Worm (Caenorhabditis elegans) whole organism, L3 larva: Measurements from ENCODE around the gene C06E2.9.
A peak's percentile ranks its signal among the peaks of the same experiment; 100 is the strongest.

Source experiments
- ZK546.5 ChIP-seq: sonication (generic microtip); optimal IDR thresholded peaks from 2 replicates; lab custom pipeline; 2017; ENCODE audit warnings: missing biosample characterization, missing genetic modification characterization
- aly-2 ChIP-seq: fragments of 150-350 bp; optimal IDR thresholded peaks from 2 replicates; lab custom pipeline; 2014; ENCODE audit warnings: missing biosample characterization, missing genetic modification characterization
- ama-1 ChIP-seq: fragments of 150-350 bp; optimal IDR thresholded peaks from 2 replicates; lab custom pipeline; 2018
- ceh-16 ChIP-seq: sonication (generic microtip); optimal IDR thresholded peaks from 2 replicates; lab custom pipeline; 2017; ENCODE audit warnings: missing biosample characterization, missing genetic modification characterization
- ceh-28 ChIP-seq: fragments of 150-350 bp; optimal IDR thresholded peaks from 2 replicates; lab custom pipeline; 2014; ENCODE audit warnings: missing biosample characterization, missing genetic modification reagents, missing genetic modification characterization
- ceh-82 ChIP-seq: fragments of 150-350 bp; optimal IDR thresholded peaks from 2 replicates; lab custom pipeline; 2014; ENCODE audit warnings: missing biosample characterization, missing genetic modification characterization
- ceh-9 ChIP-seq: sonication (generic microtip); optimal IDR thresholded peaks from 2 replicates; lab custom pipeline; 2018; ENCODE audit warnings: missing biosample characterization, missing genetic modification characterization
- daf-12 ChIP-seq: fragments of 150-350 bp; optimal IDR thresholded peaks from 2 replicates; lab custom pipeline; 2014; ENCODE audit warnings: missing biosample characterization, missing genetic modification reagents, missing genetic modification characterization
- egl-27 ChIP-seq: sonication (generic microtip); optimal IDR thresholded peaks from 4 replicates; lab custom pipeline; 2017; ENCODE audit warnings: missing biosample characterization, missing genetic modification reagents, missing genetic modification characterization
- egl-5 ChIP-seq: fragments of 150-350 bp; optimal IDR thresholded peaks from 2 replicates; lab custom pipeline; 2017; ENCODE audit warnings: missing biosample characterization, missing genetic modification reagents, missing genetic modification characterization, inconsistent platforms
- elt-1 ChIP-seq: fragments of 150-350 bp; optimal IDR thresholded peaks from 2 replicates; lab custom pipeline; 2014; ENCODE audit warnings: missing biosample characterization, missing genetic modification characterization
- elt-2 ChIP-seq: sonication (generic microtip); optimal IDR thresholded peaks from 2 replicates; lab custom pipeline; 2016; ENCODE audit warnings: missing genetic modification reagents, mild to moderate bottlenecking, missing genetic modification characterization, missing compliant biosample characterization
- elt-3 ChIP-seq, 3 experiments: fragments of 150-350 bp in 1 of 3; sonication (generic microtip) in 2 of 3; optimal IDR thresholded peaks; 2 replicates in 2 of 3; 4 replicates in 1 of 3; lab custom pipeline; 2014 to 2017; ENCODE audit warnings: missing biosample characterization in 3 of 3, missing genetic modification characterization in 3 of 3
- fkh-2 ChIP-seq: fragments of 150-350 bp; optimal IDR thresholded peaks from 2 replicates; lab custom pipeline; 2014; ENCODE audit warnings: missing biosample characterization, missing genetic modification reagents, missing genetic modification characterization
- fos-1 ChIP-seq: fragments of 150-350 bp; optimal IDR thresholded peaks from 2 replicates; lab custom pipeline; 2014; ENCODE audit warnings: missing biosample characterization, missing genetic modification characterization
- hmg-11 ChIP-seq: sonication (generic microtip); optimal IDR thresholded peaks from 2 replicates; lab custom pipeline; 2016; ENCODE audit warnings: missing genetic modification characterization, missing compliant biosample characterization
- lin-39 ChIP-seq: fragments of 150-350 bp; optimal IDR thresholded peaks from 2 replicates; lab custom pipeline; 2018; ENCODE audit warnings: missing biosample characterization, missing genetic modification reagents, missing genetic modification characterization
- nfya-1 ChIP-seq: sonication (generic microtip); optimal IDR thresholded peaks from 2 replicates; lab custom pipeline; 2017; ENCODE audit warnings: missing genetic modification characterization, mild to moderate bottlenecking, missing compliant biosample characterization, antibody characterized with exemption, moderate library complexity; ENCODE audit not compliant: insufficient read depth
- nhr-11 ChIP-seq: fragments of 150-350 bp; optimal IDR thresholded peaks from 2 replicates; lab custom pipeline; 2014; ENCODE audit warnings: missing biosample characterization, missing genetic modification characterization
- nhr-12 ChIP-seq: fragments of 150-350 bp; optimal IDR thresholded peaks from 2 replicates; lab custom pipeline; 2014; ENCODE audit warnings: missing biosample characterization, missing genetic modification characterization
- nhr-23 ChIP-seq: fragments of 150-350 bp; optimal IDR thresholded peaks from 2 replicates; lab custom pipeline; 2014; ENCODE audit warnings: missing biosample characterization, missing genetic modification reagents, missing genetic modification characterization
- nhr-237 ChIP-seq: fragments of 150-350 bp; optimal IDR thresholded peaks from 2 replicates; lab custom pipeline; 2014; ENCODE audit warnings: missing biosample characterization, missing genetic modification characterization
- nhr-25 ChIP-seq: sonication (generic microtip); optimal IDR thresholded peaks from 2 replicates; lab custom pipeline; 2017; ENCODE audit warnings: missing biosample characterization, missing genetic modification characterization
- nhr-28 ChIP-seq: fragments of 150-350 bp; optimal IDR thresholded peaks from 2 replicates; lab custom pipeline; 2014; ENCODE audit warnings: missing biosample characterization, missing genetic modification characterization
- nhr-43 ChIP-seq: sonication (generic microtip); optimal IDR thresholded peaks from 2 replicates; lab custom pipeline; 2016; ENCODE audit warnings: mild to moderate bottlenecking, missing genetic modification characterization, missing compliant biosample characterization; ENCODE audit not compliant: poor library complexity, severe bottlenecking
- nhr-77 ChIP-seq: fragments of 150-350 bp; optimal IDR thresholded peaks from 2 replicates; lab custom pipeline; 2014; ENCODE audit warnings: missing biosample characterization, missing genetic modification characterization
- pha-4 ChIP-seq: fragments of 150-350 bp; optimal IDR thresholded peaks from 2 replicates; lab custom pipeline; 2014; ENCODE audit warnings: missing biosample characterization, missing genetic modification reagents, missing genetic modification characterization
- pqm-1 ChIP-seq: fragments of 150-350 bp; optimal IDR thresholded peaks from 2 replicates; lab custom pipeline; 2017; ENCODE audit warnings: missing biosample characterization, missing genetic modification characterization, inconsistent platforms
- skn-1 ChIP-seq: fragments of 150-350 bp; optimal IDR thresholded peaks from 2 replicates; lab custom pipeline; 2014; ENCODE audit warnings: missing biosample characterization, missing genetic modification characterization
- snpc-4 ChIP-seq: fragments of 150-350 bp; optimal IDR thresholded peaks from 2 replicates; lab custom pipeline; 2014; ENCODE audit warnings: missing biosample characterization, missing genetic modification characterization
- tbx-2 ChIP-seq: sonication (generic microtip); optimal IDR thresholded peaks from 2 replicates; lab custom pipeline; 2016; ENCODE audit warnings: mild to moderate bottlenecking, missing genetic modification characterization, missing compliant biosample characterization
- unc-39 ChIP-seq: sonication (generic microtip); optimal IDR thresholded peaks from 4 replicates; lab custom pipeline; 2017; ENCODE audit warnings: missing biosample characterization, missing genetic modification characterization
- ztf-11 ChIP-seq: fragments of 150-350 bp; optimal IDR thresholded peaks from 2 replicates; lab custom pipeline; 2014; ENCODE audit warnings: missing biosample characterization, missing genetic modification characterization

C06E2.9 gene

DNA sequence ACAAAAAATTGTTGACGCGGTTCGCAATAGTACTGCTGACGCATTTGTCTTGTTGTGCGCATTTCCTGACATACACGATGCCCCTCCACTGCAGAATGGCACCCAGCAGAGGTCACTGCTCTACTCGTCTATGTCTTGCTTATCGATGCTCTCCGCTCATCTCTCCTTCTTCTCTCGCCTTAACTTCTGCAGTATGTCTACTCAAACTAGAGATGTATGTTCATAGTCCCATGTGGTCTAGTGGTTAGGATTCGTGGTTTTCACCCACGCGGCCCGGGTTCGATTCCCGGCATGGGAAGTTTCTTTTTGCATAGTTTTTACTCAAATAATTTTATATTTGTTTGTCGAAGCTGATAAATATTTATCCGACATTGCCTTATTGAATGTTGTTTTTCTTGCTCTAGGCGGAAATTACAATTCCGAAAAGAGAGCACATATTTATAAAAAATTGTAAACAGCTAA is 25.1 kb upstream of the C06E2.9 start, which contains the start of gene C28G1.2 (continued):
- TF ChIP-seq unc-39 (tag; lab: Kevin White, UChicago) (no peak), ZK546.5 (tag; lab: Kevin White, UChicago) (no peak), ceh-28 (peak; percentile 93), hmg-11 (tag; lab: Kevin White, UChicago) (peak; percentile 100), snpc-4 (peak; percentile 68), egl-27 (peak; percentile 88), ceh-82 (tag; lab: Kevin White, UChicago) (peak; percentile 83), nhr-28 (no peak), nhr-12 (tag; lab: Kevin White, UChicago) (no peak), skn-1 (tag; lab: Kevin White, UChicago) (peak; percentile 85), nhr-77 (tag; lab: Kevin White, UChicago) (peak; percentile 74), pha-4 (tag; lab: Kevin White, UChicago) (peak; percentile 89), egl-5 (tag; lab: Kevin White, UChicago) (peak; percentile 77)

DNA sequence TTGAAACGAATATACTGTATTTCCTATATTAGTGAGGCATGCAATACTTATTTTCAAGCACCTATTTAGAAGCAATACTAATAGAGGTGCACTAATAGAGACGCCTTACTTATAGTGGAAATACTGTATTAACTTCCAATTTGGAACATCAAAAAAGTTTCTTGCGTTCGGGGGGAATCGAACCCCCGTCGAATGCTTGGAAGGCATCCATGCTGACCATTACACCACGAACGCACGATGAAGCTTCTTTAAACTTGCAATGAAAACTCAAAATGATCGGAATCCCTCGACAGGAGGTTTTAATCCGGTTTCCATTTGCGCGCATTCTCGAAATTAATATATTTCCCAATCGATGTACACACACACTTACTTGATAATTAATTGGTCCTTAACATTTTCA is 22.9 kb upstream of the C06E2.9 start:
- TF ChIP-seq pha-4 (tag; lab: Kevin White, UChicago) (no peak), nhr-77 (tag; lab: Kevin White, UChicago) (no peak), nfya-1 (peak; percentile 6), elt-1 (tag; lab: Kevin White, UChicago) (no peak), aly-2 (tag; lab: Kevin White, UChicago) (no peak), nhr-23 (no peak), nhr-43 (tag; lab: Kevin White, UChicago) (peak; percentile 18), tbx-2 (tag; lab: Kevin White, UChicago) (no peak), lin-39 (tag; lab: Kevin White, UChicago) (no peak)
- TF ChIP-seq, all 47 proteins: peak for 2

DNA sequence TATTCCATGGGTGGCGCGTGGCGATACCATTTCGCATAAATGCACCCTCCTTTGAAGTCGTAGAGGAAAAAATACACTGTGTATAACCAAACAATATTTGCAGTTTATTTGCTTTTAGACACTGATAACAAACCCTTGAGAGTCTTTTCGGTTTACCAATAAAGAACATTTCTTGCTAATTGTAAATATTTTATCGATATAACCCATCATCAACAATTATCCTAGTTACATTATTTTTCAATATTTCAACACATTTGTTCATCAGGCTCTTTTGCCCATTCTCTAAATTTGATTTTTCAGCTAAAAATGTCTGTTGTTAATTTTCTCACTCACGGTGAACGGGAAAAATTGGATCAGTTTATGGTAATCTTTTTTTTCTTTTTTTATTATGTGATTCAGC is 17.1 kb upstream of the C06E2.9 start, which contains the start of gene ubc-23:
Gene ubc-23 (plus strand): TSS at position 301 of the 400 bp plus-strand sequence.
- TF ChIP-seq pha-4 (tag; lab: Kevin White, UChicago) (peak; percentile 1), elt-1 (tag; lab: Kevin White, UChicago) (no peak)

- TF ChIP-seq elt-3 (tag; optimal IDR thresholded peaks at IDR 0.05; lab: Kevin White, UChicago) (no peak), pqm-1 (tag; lab: Kevin White, UChicago) (peak; percentile 84), pha-4 (tag; lab: Kevin White, UChicago) (peak; percentile 6), lin-39 (tag; lab: Kevin White, UChicago) (no peak), nhr-43 (tag; lab: Kevin White, UChicago) (peak; percentile 73), snpc-4 (no peak), egl-5 (tag; lab: Kevin White, UChicago) (no peak), nhr-23 (no peak), ceh-16 (no peak), nhr-25 (tag; lab: Kevin White, UChicago) (peak; percentile 46), elt-2 (tag; lab: Kevin White, UChicago) (peak; percentile 85), fkh-2 (tag; lab: Kevin White, UChicago) (no peak)
These were observed 14.4 kb upstream of the C06E2.9 start, which contains the start of gene C28G1.10 for ce11 chrX:8846447-8847237. C28G1.10 (plus strand) TSS chrX:8847122.

- TF ChIP-seq fos-1 (tag; lab: Kevin White, UChicago) (no peak), nhr-25 (tag; lab: Kevin White, UChicago) (no peak), egl-27 (no peak), pqm-1 (tag; lab: Kevin White, UChicago) (no peak), ceh-9 (no peak), lin-39 (tag; lab: Kevin White, UChicago) (no peak), ama-1 (lab: Kevin White, UChicago) (no peak), daf-12 (tag; lab: Kevin White, UChicago) (no peak), ztf-11 (tag; lab: Kevin White, UChicago) (no peak), nhr-237 (no peak), nhr-11 (tag; lab: Kevin White, UChicago) (no peak)
These were observed 7.5 kb upstream of the C06E2.9 start, which contains the start of gene sprp-4 for ce11 chrX:8853524-8853923. sprp-4 (minus strand) TSS chrX:8853624.
